Worm (Caenorhabditis elegans) whole organism, L3 larva: ENCODE measurements around the gene ints-9.

ENCODE experiments used
- R02D3.7 ChIP-seq: fragments of 150-350 bp; optimal IDR thresholded peaks from 2 replicates; lab custom pipeline; 2014; ENCODE audit warnings: missing biosample characterization, missing genetic modification characterization
- ZK546.5 ChIP-seq: sonication (generic microtip); optimal IDR thresholded peaks from 2 replicates; lab custom pipeline; 2017; ENCODE audit warnings: missing biosample characterization, missing genetic modification characterization
- aly-2 ChIP-seq: fragments of 150-350 bp; optimal IDR thresholded peaks from 2 replicates; lab custom pipeline; 2014; ENCODE audit warnings: missing biosample characterization, missing genetic modification characterization
- ceh-16 ChIP-seq: sonication (generic microtip); optimal IDR thresholded peaks from 2 replicates; lab custom pipeline; 2017; ENCODE audit warnings: missing biosample characterization, missing genetic modification characterization
- ceh-28 ChIP-seq: fragments of 150-350 bp; optimal IDR thresholded peaks from 2 replicates; lab custom pipeline; 2014; ENCODE audit warnings: missing biosample characterization, missing genetic modification reagents, missing genetic modification characterization
- ceh-82 ChIP-seq: fragments of 150-350 bp; optimal IDR thresholded peaks from 2 replicates; lab custom pipeline; 2014; ENCODE audit warnings: missing biosample characterization, missing genetic modification characterization
- ceh-9 ChIP-seq: sonication (generic microtip); optimal IDR thresholded peaks from 2 replicates; lab custom pipeline; 2018; ENCODE audit warnings: missing biosample characterization, missing genetic modification characterization
- daf-12 ChIP-seq: fragments of 150-350 bp; optimal IDR thresholded peaks from 2 replicates; lab custom pipeline; 2014; ENCODE audit warnings: missing biosample characterization, missing genetic modification reagents, missing genetic modification characterization
- egl-27 ChIP-seq: sonication (generic microtip); optimal IDR thresholded peaks from 4 replicates; lab custom pipeline; 2017; ENCODE audit warnings: missing biosample characterization, missing genetic modification reagents, missing genetic modification characterization
- egl-5 ChIP-seq: fragments of 150-350 bp; optimal IDR thresholded peaks from 2 replicates; lab custom pipeline; 2017; ENCODE audit warnings: missing biosample characterization, missing genetic modification reagents, missing genetic modification characterization, inconsistent platforms
- elt-1 ChIP-seq: fragments of 150-350 bp; optimal IDR thresholded peaks from 2 replicates; lab custom pipeline; 2014; ENCODE audit warnings: missing biosample characterization, missing genetic modification characterization
- elt-2 ChIP-seq: sonication (generic microtip); optimal IDR thresholded peaks from 2 replicates; lab custom pipeline; 2016; ENCODE audit warnings: missing genetic modification reagents, mild to moderate bottlenecking, missing genetic modification characterization, missing compliant biosample characterization
- elt-3 ChIP-seq, 3 experiments: fragments of 150-350 bp in 1 of 3; sonication (generic microtip) in 2 of 3; optimal IDR thresholded peaks; 2 replicates in 2 of 3; 4 replicates in 1 of 3; lab custom pipeline; 2014 to 2017; ENCODE audit warnings: missing biosample characterization in 3 of 3, missing genetic modification characterization in 3 of 3
- fkh-10 ChIP-seq: sonication (generic microtip); optimal IDR thresholded peaks from 2 replicates; lab custom pipeline; 2017; ENCODE audit warnings: missing biosample characterization, missing genetic modification reagents, missing genetic modification characterization
- fkh-2 ChIP-seq: fragments of 150-350 bp; optimal IDR thresholded peaks from 2 replicates; lab custom pipeline; 2014; ENCODE audit warnings: missing biosample characterization, missing genetic modification reagents, missing genetic modification characterization
- fos-1 ChIP-seq: fragments of 150-350 bp; optimal IDR thresholded peaks from 2 replicates; lab custom pipeline; 2014; ENCODE audit warnings: missing biosample characterization, missing genetic modification characterization
- lin-15B ChIP-seq: fragments of 150-350 bp; optimal IDR thresholded peaks from 2 replicates; lab custom pipeline; 2014; ENCODE audit warnings: missing biosample characterization, missing genetic modification characterization
- lin-39 ChIP-seq: fragments of 150-350 bp; optimal IDR thresholded peaks from 2 replicates; lab custom pipeline; 2018; ENCODE audit warnings: missing biosample characterization, missing genetic modification reagents, missing genetic modification characterization
- lsy-12 ChIP-seq: sonication (generic microtip); optimal IDR thresholded peaks from 2 replicates; lab custom pipeline; 2016; ENCODE audit warnings: mild to moderate bottlenecking, missing genetic modification characterization, missing compliant biosample characterization
- nhr-12 ChIP-seq: fragments of 150-350 bp; optimal IDR thresholded peaks from 2 replicates; lab custom pipeline; 2014; ENCODE audit warnings: missing biosample characterization, missing genetic modification characterization
- nhr-28 ChIP-seq: fragments of 150-350 bp; optimal IDR thresholded peaks from 2 replicates; lab custom pipeline; 2014; ENCODE audit warnings: missing biosample characterization, missing genetic modification characterization
- nhr-77 ChIP-seq: fragments of 150-350 bp; optimal IDR thresholded peaks from 2 replicates; lab custom pipeline; 2014; ENCODE audit warnings: missing biosample characterization, missing genetic modification characterization
- pha-4 ChIP-seq: fragments of 150-350 bp; optimal IDR thresholded peaks from 2 replicates; lab custom pipeline; 2014; ENCODE audit warnings: missing biosample characterization, missing genetic modification reagents, missing genetic modification characterization
- pqm-1 ChIP-seq: fragments of 150-350 bp; optimal IDR thresholded peaks from 2 replicates; lab custom pipeline; 2017; ENCODE audit warnings: missing biosample characterization, missing genetic modification characterization, inconsistent platforms
- skn-1 ChIP-seq: fragments of 150-350 bp; optimal IDR thresholded peaks from 2 replicates; lab custom pipeline; 2014; ENCODE audit warnings: missing biosample characterization, missing genetic modification characterization
- snpc-4 ChIP-seq: fragments of 150-350 bp; optimal IDR thresholded peaks from 2 replicates; lab custom pipeline; 2014; ENCODE audit warnings: missing biosample characterization, missing genetic modification characterization
- unc-62 ChIP-seq: fragments of 150-350 bp; sonication (generic microtip); optimal IDR thresholded peaks from 4 replicates; lab custom pipeline; 2014; ENCODE audit warnings: missing biosample characterization, missing genetic modification reagents, missing genetic modification characterization
- zag-1 ChIP-seq: fragments of 150-350 bp; optimal IDR thresholded peaks from 2 replicates; lab custom pipeline; 2014; ENCODE audit warnings: missing biosample characterization, missing genetic modification characterization
- ztf-11 ChIP-seq: fragments of 150-350 bp; optimal IDR thresholded peaks from 2 replicates; lab custom pipeline; 2014; ENCODE audit warnings: missing biosample characterization, missing genetic modification characterization
- ztf-4 ChIP-seq: fragments of 150-350 bp; optimal IDR thresholded peaks from 2 replicates; lab custom pipeline; 2014; ENCODE audit warnings: missing biosample characterization, missing genetic modification characterization

Gene ints-9

ce11 chrV:7624652-7625051 is 49.0 kb downstream of the ints-9 start, which contains the start of gene grsp-4:
grsp-4 (plus strand) TSS chrV:7624952.
- TF ChIP-seq egl-5: no peak
- TF ChIP-seq fkh-2 (tag; lab: Kevin White, UChicago): no peak
- TF ChIP-seq aly-2 (tag; lab: Kevin White, UChicago): no peak
- no peak for TF ChIP-seq ceh-9 (tag; lab: Kevin White, UChicago)
- no peak for TF ChIP-seq fkh-10 (GFP tag; lab: Kevin White, UChicago)
- no peak for TF ChIP-seq skn-1 (tag; lab: Kevin White, UChicago)
- TF ChIP-seq elt-2: no peak
- no peak for TF ChIP-seq nhr-77
- TF ChIP-seq nhr-28 (tag; lab: Kevin White, UChicago): no peak
- no peak for TF ChIP-seq ceh-16
- TF ChIP-seq egl-27 (tag; lab: Kevin White, UChicago): no peak
- no peak for TF ChIP-seq R02D3.7
- TF ChIP-seq pqm-1: no peak
- no peak for TF ChIP-seq lin-15B (tag; lab: Kevin White, UChicago)
- TF ChIP-seq daf-12 (tag; lab: Kevin White, UChicago): no peak
- no peak for TF ChIP-seq ZK546.5 (tag; lab: Kevin White, UChicago)
- TF ChIP-seq ceh-28 (tag; lab: Kevin White, UChicago): no peak
- TF ChIP-seq nhr-12 (tag; lab: Kevin White, UChicago): no peak

DNA sequence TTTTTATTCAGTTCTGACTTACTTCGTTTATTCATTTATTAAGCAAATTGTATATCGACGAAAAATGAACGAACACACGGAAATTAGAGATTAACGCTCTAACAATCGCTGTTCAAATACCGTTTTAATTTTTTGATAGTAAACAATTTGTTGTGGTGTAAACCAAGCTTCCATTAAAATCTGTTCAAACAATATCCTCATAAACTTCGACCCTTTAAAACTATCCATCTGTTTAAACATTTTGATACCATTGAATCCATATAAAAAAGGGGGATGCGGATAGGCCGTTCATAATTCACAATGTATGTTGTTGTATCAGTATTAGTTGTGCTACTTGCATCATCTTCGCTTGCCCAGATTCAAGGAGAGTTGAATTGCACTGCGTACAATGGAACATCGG is 50.9 kb downstream of the ints-9 start, which contains the start of gene F07C4.6:
Gene F07C4.6, plus strand, starts transcription at position 301 of the 400 bp plus-strand sequence.
- no peak for TF ChIP-seq elt-2
- TF ChIP-seq pha-4 (tag; lab: Kevin White, UChicago): no peak
- no peak for TF ChIP-seq daf-12 (tag; lab: Kevin White, UChicago)
- TF ChIP-seq lsy-12 (tag; lab: Kevin White, UChicago): no peak
- no peak for TF ChIP-seq lin-39 (tag; lab: Kevin White, UChicago)
- no peak for TF ChIP-seq fos-1 (tag; lab: Kevin White, UChicago)
- no peak for TF ChIP-seq nhr-77
- TF ChIP-seq ZK546.5 (tag; lab: Kevin White, UChicago): no peak
- TF ChIP-seq elt-1: no peak
- no peak for TF ChIP-seq zag-1 (tag; lab: Kevin White, UChicago)
- no peak for TF ChIP-seq ceh-82 (tag; lab: Kevin White, UChicago)
- TF ChIP-seq ceh-9 (tag; lab: Kevin White, UChicago): no peak
- TF ChIP-seq ceh-28 (tag; lab: Kevin White, UChicago): no peak
- TF ChIP-seq snpc-4 (tag; lab: Kevin White, UChicago): no peak
- TF ChIP-seq ztf-4 (tag; lab: Kevin White, UChicago): no peak

DNA sequence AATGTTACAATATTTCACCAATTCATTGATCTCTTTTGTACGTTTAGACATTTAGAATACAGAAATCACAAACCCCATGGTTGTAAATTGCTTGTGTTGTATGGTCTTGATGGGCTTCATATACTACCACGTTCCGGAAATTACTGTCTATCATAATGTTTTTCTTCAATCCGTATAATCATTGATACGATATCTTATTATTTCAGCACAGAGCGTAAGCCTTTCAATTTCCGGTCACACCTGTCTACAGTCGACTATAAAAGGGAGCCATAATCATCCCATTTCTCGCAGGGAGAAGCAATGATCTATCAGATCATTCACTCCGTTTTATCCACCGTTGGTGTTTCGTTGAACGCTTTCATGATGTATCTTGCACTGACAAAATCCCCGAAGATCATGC is 53.9 kb downstream of the ints-9 start, which contains the start of gene srd-30:
Gene srd-30, plus strand, starts transcription at position 301 of the 400 bp plus-strand sequence.
- TF ChIP-seq egl-27 (tag; lab: Kevin White, UChicago) (no peak), skn-1 (tag; lab: Kevin White, UChicago) (no peak), ceh-9 (tag; lab: Kevin White, UChicago) (no peak), elt-1 (no peak), nhr-28 (tag; lab: Kevin White, UChicago) (no peak), lsy-12 (tag; lab: Kevin White, UChicago) (no peak), unc-62 (GFP tag; lab: Kevin White, UChicago) (no peak), nhr-77 (no peak), ztf-11 (tag; lab: Kevin White, UChicago) (no peak), elt-3 (tag; optimal IDR thresholded peaks at IDR 0.05; lab: Kevin White, UChicago) (no peak), lin-15B (tag; lab: Kevin White, UChicago) (no peak), ceh-82 (tag; lab: Kevin White, UChicago) (no peak)
